Worm (Caenorhabditis elegans): ENCODE data around the gene grl-8.

Gene grl-8

ce11 chrV:6709050-6709683, 23.7 kb downstream of the grl-8 start, which contains the start of gene dlst-1 (continued):
- TF ChIP-seq daf-12 (tag; optimal IDR thresholded peaks at IDR 0.05) (no peak), ZK337.2 (GFP tag; IDR thresholded peaks at IDR 0.05) (no peak), lsy-2 (tag; optimal IDR thresholded peaks at IDR 0.05) (peak in 1 of 2 experiments; percentile 36), zfp-3 (GFP tag; conservative IDR thresholded peaks at IDR 0.05) (no peak), unc-130 (GFP tag; optimal IDR thresholded peaks at IDR 0.05) (peak; percentile 33), dmd-6 (GFP tag; IDR thresholded peaks at IDR 0.05) (0 out of 2 replicates have a peak, but pooled peaks have one; percentile 23), spr-1 (tag; optimal IDR thresholded peaks at IDR 0.05) (peak; percentile 35), lin-29 (GFP tag; IDR thresholded peaks at IDR 0.05) (no peak), dmd-8 (GFP tag; IDR thresholded peaks at IDR 0.05) (no peak), nhr-6 (tag; optimal IDR thresholded peaks at IDR 0.05) (no peak), zfp-2 (tag; optimal IDR thresholded peaks at IDR 0.05) (no peak), spr-3 (GFP tag; optimal IDR thresholded peaks at IDR 0.05) (no peak), tra-1 (GFP tag; IDR thresholded peaks at IDR 0.05) (no peak), F26F4.8 (GFP tag; conservative IDR thresholded peaks at IDR 0.05) (no peak), D1046.2 (GFP tag; IDR thresholded peaks at IDR 0.05) (no peak), ceh-62 (tag; optimal IDR thresholded peaks at IDR 0.05) (no peak), nhr-77 (tag; optimal IDR thresholded peaks at IDR 0.05) (no peak), daf-19 (GFP tag; conservative IDR thresholded peaks at IDR 0.05) (no peak), attf-4 (tag; optimal IDR thresholded peaks at IDR 0.05) (no peak), nhr-11 (tag; optimal IDR thresholded peaks at IDR 0.05) (no peak), unc-39 (tag; optimal IDR thresholded peaks at IDR 0.05) (no peak), egl-27 (tag; optimal IDR thresholded peaks at IDR 0.05) (no peak), F37D6.2 (tag; optimal IDR thresholded peaks at IDR 0.05) (no peak), lin-38 (GFP tag; IDR thresholded peaks at IDR 0.05) (peak; percentile 59), snpc-1.2 (GFP tag; IDR thresholded peaks at IDR 0.05) (no peak), nhr-10 (tag; optimal IDR thresholded peaks at IDR 0.05) (no peak), R02D3.7 (tag; optimal IDR thresholded peaks at IDR 0.05) (no peak), madf-9 (GFP tag; conservative IDR thresholded peaks at IDR 0.05) (no peak), fkh-10 (GFP tag; optimal IDR thresholded peaks at IDR 0.05) (no peak), ceh-32 (tag; optimal IDR thresholded peaks at IDR 0.05; ENCODE audit: poor library complexity) (no peak), unc-62 (GFP tag; optimal IDR thresholded peaks at IDR 0.05 in 1 of 2) (no peak), unc-62 (tag; optimal IDR thresholded peaks at IDR 0.05) (no peak), saeg-2 (GFP tag; IDR thresholded peaks at IDR 0.05) (no peak), mxl-3 (GFP tag; optimal IDR thresholded peaks at IDR 0.05) (peak; percentile 54), ceh-82 (tag; optimal IDR thresholded peaks at IDR 0.05) (no peak), nhr-25 (tag; optimal IDR thresholded peaks at IDR 0.05; ENCODE audit: borderline replicate concordance, insufficient read depth) (no peak), dve-1 (tag; optimal IDR thresholded peaks at IDR 0.05; ENCODE audit: insufficient read depth) (peak; percentile 45), ztf-11 (tag; optimal IDR thresholded peaks at IDR 0.05) (no peak), ces-1 (GFP tag; optimal IDR thresholded peaks at IDR 0.05) (no peak), ama-1 (optimal IDR thresholded peaks at IDR 0.05) (no peak), php-3 (GFP tag; IDR thresholded peaks at IDR 0.05) (no peak), F44E2.7 (GFP tag; IDR thresholded peaks at IDR 0.05) (no peak), set-16 (GFP tag; IDR thresholded peaks at IDR 0.05) (peak; percentile 27; the same call in 1 of the 2 replicates), mdl-1 (tag; optimal IDR thresholded peaks at IDR 0.05) (no peak), nhr-42 (GFP tag; IDR thresholded peaks at IDR 0.05) (no peak), T26A8.4 (GFP tag; IDR thresholded peaks at IDR 0.05) (no peak), F49E8.2 (tag; optimal IDR thresholded peaks at IDR 0.05; ENCODE audit: borderline replicate concordance) (peak; percentile 1), ztf-7 (tag; optimal IDR thresholded peaks at IDR 0.05) (no peak), ceh-20 (GFP tag; IDR thresholded peaks at IDR 0.05) (no peak), hlh-30 (tag; optimal IDR thresholded peaks at IDR 0.05; ENCODE audit: insufficient read depth) (no peak), skn-1 (tag; optimal IDR thresholded peaks at IDR 0.05) (no peak), dmd-9 (GFP tag; IDR thresholded peaks at IDR 0.05) (no peak)
